Worm (Caenorhabditis elegans): ENCODE results near the gene swt-2.
"Not testable (repeated sequence)": the region's sequence is repeated elsewhere in the genome, so short reads cannot be mapped to it uniquely, and the experiment has no call there.

ce11 chrV:7511465-7511864, 18.5 kb upstream of the swt-2 start, which contains the start of gene nhr-171:
- not testable (repeated sequence) for TF ChIP-seq tab-1 (GFP tag; IDR thresholded peaks at IDR 0.05); flt-1 (GFP tag; IDR thresholded peaks at IDR 0.05); ztf-23 (GFP tag; IDR thresholded peaks at IDR 0.05); cog-1 (tag; optimal IDR thresholded peaks at IDR 0.05); ztf-29 (GFP tag; IDR thresholded peaks at IDR 0.05); ref-1 (GFP tag; conservative IDR thresholded peaks at IDR 0.05)
